Worm (Caenorhabditis elegans) whole organism, mixed stage, embryonic: ENCODE results near the gene ugt-11.

Experiments
- bed-3 ChIP-seq: fragments of 200-800 bp; sonication (Bioruptor generic); optimal IDR thresholded peaks from 3 replicates; lab custom pipeline; 2018; ENCODE audit warnings: mild to moderate bottlenecking, missing genetic modification characterization, moderate library complexity, missing compliant biosample characterization
- cnd-1 ChIP-seq: fragments of 200-800 bp; sonication (Bioruptor generic); optimal IDR thresholded peaks from 2 replicates; lab custom pipeline; 2018; ENCODE audit warnings: mild to moderate bottlenecking, missing genetic modification characterization, missing compliant biosample characterization
- elt-3 ChIP-seq: fragments of 150-350 bp; optimal IDR thresholded peaks from 2 replicates; lab custom pipeline; 2014; ENCODE audit warnings: missing biosample characterization, missing genetic modification characterization
- lin-13 ChIP-seq: fragments of 150-350 bp; optimal IDR thresholded peaks from 2 replicates; lab custom pipeline; 2014; ENCODE audit warnings: missing biosample characterization, missing genetic modification characterization
- mep-1 ChIP-seq: fragments of 150-350 bp; optimal IDR thresholded peaks from 2 replicates; lab custom pipeline; 2017; ENCODE audit warnings: missing biosample characterization, missing genetic modification reagents, missing genetic modification characterization, inconsistent platforms
- nhr-76 ChIP-seq: sonication (generic microtip); optimal IDR thresholded peaks from 2 replicates; lab custom pipeline; 2017; ENCODE audit warnings: missing biosample characterization, missing genetic modification characterization
- sptf-1 ChIP-seq: sonication (generic microtip); optimal IDR thresholded peaks from 2 replicates; lab custom pipeline; 2017; ENCODE audit warnings: mild to moderate bottlenecking, missing genetic modification characterization, moderate library complexity, missing compliant biosample characterization
- tbx-8 ChIP-seq: fragments of 200-800 bp; sonication (Bioruptor generic); optimal IDR thresholded peaks from 2 replicates; lab custom pipeline; 2018; ENCODE audit warnings: mild to moderate bottlenecking, missing genetic modification characterization, moderate library complexity, missing compliant biosample characterization

DNA sequence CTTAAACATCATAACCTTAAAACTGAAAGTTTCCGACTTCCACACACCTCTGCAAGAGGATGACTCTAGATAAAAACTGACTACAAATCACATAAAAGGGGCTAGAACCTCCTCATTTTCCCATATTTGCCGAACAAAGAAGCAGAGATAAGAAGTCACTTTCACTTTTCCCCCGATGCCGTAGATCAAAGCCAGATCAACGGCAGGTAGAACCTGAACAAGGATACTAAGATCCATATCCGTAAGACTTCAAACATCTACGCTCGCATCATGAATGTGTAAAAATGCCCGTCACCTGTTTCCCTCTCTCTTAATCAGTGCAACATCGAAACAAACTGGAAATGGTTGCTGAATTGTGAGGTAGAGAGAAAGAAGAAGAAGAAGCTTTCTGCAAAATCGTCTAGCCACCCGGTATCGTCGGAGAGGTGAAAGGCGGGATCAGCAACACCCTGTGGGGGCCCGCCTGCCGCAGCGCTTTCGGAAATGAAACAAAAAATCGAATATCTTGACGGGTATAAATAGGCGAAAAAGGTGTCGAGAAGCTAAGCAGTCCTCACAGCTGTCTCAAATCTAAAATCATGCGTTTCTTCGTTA lies 23.9 kb upstream of the ugt-11 start, which contains the start of gene C02E7.6:
- TF ChIP-seq nhr-76 (tag; lab: Kevin White, UChicago) (no peak), lin-13 (no peak), tbx-8 (GFP tag; lab: Kevin White, UChicago) (no peak), mep-1 (tag; lab: Kevin White, UChicago) (no peak), bed-3 (GFP tag; lab: Kevin White, UChicago) (no peak), elt-3 (no peak), sptf-1 (no peak), cnd-1 (tag; lab: Kevin White, UChicago) (no peak)
